Fruit fly (Drosophila melanogaster) whole organism, embryonic: ENCODE data around the gene Hr78.
A peak's percentile ranks its signal among the peaks of the same experiment; 100 is the strongest.

ENCODE experiments used
- Adf1 ChIP-seq: fragments of 200-800 bp; sonication (Bioruptor generic); IDR thresholded peaks from 2 replicates; pipeline ENCODE4 v1.3.6; 2022; ENCODE audit warnings: missing biosample characterization, missing genetic modification characterization
- Blimp-1 ChIP-seq: fragments of 200-800 bp; sonication (Bioruptor generic); optimal IDR thresholded peaks from 3 replicates; lab custom pipeline; 2018; ENCODE audit warnings: missing biosample characterization, missing genetic modification characterization, mild to moderate bottlenecking, moderate library complexity, missing genetic modification reagents
- CG10267 ChIP-seq: fragments of 200-800 bp; sonication (Bioruptor generic); optimal IDR thresholded peaks from 2 replicates; lab custom pipeline; 2018; ENCODE audit warnings: missing biosample characterization, mild to moderate bottlenecking, missing genetic modification characterization, moderate library complexity
- CG11456 ChIP-seq: fragments of 200-800 bp; sonication (Bioruptor generic); IDR thresholded peaks from 3 replicates; pipeline ENCODE4 v1.3.6; 2022; ENCODE audit warnings: missing biosample characterization, missing genetic modification characterization
- CG1233 ChIP-seq: fragments of 200-800 bp; sonication (Bioruptor generic); optimal IDR thresholded peaks from 4 replicates; lab custom pipeline; 2018; ENCODE audit warnings: missing biosample characterization, mild to moderate bottlenecking, missing genetic modification characterization
- CG12942 ChIP-seq: fragments of 200-800 bp; sonication (Bioruptor generic); optimal IDR thresholded peaks from 3 replicates; lab custom pipeline; 2016; ENCODE audit warnings: missing biosample characterization, missing genetic modification characterization
- CG13424 ChIP-seq: fragments of 200-800 bp; sonication (Bioruptor generic); optimal IDR thresholded peaks from 2 replicates; lab custom pipeline; 2019; ENCODE audit warnings: missing biosample characterization, mild to moderate bottlenecking, missing genetic modification characterization, moderate library complexity
- CG14965 ChIP-seq: fragments of 200-800 bp; sonication (Bioruptor generic); optimal IDR thresholded peaks from 2 replicates; lab custom pipeline; 2016; ENCODE audit warnings: missing biosample characterization, missing genetic modification characterization, borderline replicate concordance
- CG15514 ChIP-seq: fragments of 200-800 bp; sonication (Bioruptor generic); optimal IDR thresholded peaks from 3 replicates; lab custom pipeline; 2017; ENCODE audit warnings: missing biosample characterization, missing genetic modification characterization, mild to moderate bottlenecking, moderate library complexity, missing genetic modification reagents
- CG16813 ChIP-seq: fragments of 200-800 bp; sonication (Bioruptor generic); IDR thresholded peaks from 3 replicates; pipeline ENCODE4 v1.3.6; 2022; ENCODE audit warnings: missing biosample characterization, missing genetic modification characterization; ENCODE audit not compliant: partially characterized antibody
- CG17829 ChIP-seq: fragments of 200-800 bp; optimal IDR thresholded peaks from 2 replicates; lab custom pipeline; 2019; ENCODE audit warnings: missing biosample characterization, mild to moderate bottlenecking, missing genetic modification characterization, moderate library complexity
- CG17912 ChIP-seq: fragments of 200-800 bp; sonication (Bioruptor generic); optimal IDR thresholded peaks from 2 replicates; lab custom pipeline; 2018; ENCODE audit warnings: missing biosample characterization, mild to moderate bottlenecking, missing genetic modification characterization
- CG2129 ChIP-seq: fragments of 200-800 bp; sonication (Bioruptor generic); IDR thresholded peaks from 2 replicates; pipeline ENCODE4 v1.3.6; 2022; ENCODE audit warnings: missing biosample characterization, missing genetic modification characterization; ENCODE audit not compliant: partially characterized antibody
- CG3163 ChIP-seq: fragments of 200-800 bp; sonication (Bioruptor generic); optimal IDR thresholded peaks from 3 replicates; lab custom pipeline; 2016; ENCODE audit warnings: missing biosample characterization, missing genetic modification characterization
- CG3995 ChIP-seq: fragments of 200-800 bp; sonication (Bioruptor generic); optimal IDR thresholded peaks from 3 replicates; lab custom pipeline; 2016; ENCODE audit warnings: missing biosample characterization, missing genetic modification characterization
- CG4424 ChIP-seq: fragments of 200-800 bp; sonication (Bioruptor generic); optimal IDR thresholded peaks from 3 replicates; lab custom pipeline; 2016; ENCODE audit warnings: missing biosample characterization, missing genetic modification characterization
- CG6272 ChIP-seq: fragments of 200-800 bp; sonication (Bioruptor generic); IDR thresholded peaks from 2 replicates; pipeline ENCODE4 v1.3.6; 2022; ENCODE audit warnings: missing biosample characterization, missing genetic modification characterization
- CG8281 ChIP-seq: fragments of 200-800 bp; sonication (Bioruptor generic); optimal IDR thresholded peaks from 2 replicates; lab custom pipeline; 2018; ENCODE audit warnings: missing biosample characterization, mild to moderate bottlenecking, missing genetic modification characterization, moderate library complexity
- CG9609 ChIP-seq: fragments of 200-800 bp; sonication (Bioruptor generic); optimal IDR thresholded peaks from 3 replicates; lab custom pipeline; 2016; ENCODE audit warnings: missing biosample characterization, missing genetic modification characterization
- CG9876 ChIP-seq: fragments of 200-800 bp; sonication (Bioruptor generic); optimal IDR thresholded peaks from 2 replicates; lab custom pipeline; 2016; ENCODE audit warnings: missing biosample characterization, missing genetic modification characterization
- CkIIα-i1 ChIP-seq: fragments of 200-800 bp; sonication (Bioruptor generic); IDR thresholded peaks from 2 replicates; pipeline ENCODE4 v1.3.6; 2022; ENCODE audit warnings: missing biosample characterization, missing genetic modification characterization
- CrebB ChIP-seq: fragments of 200-800 bp; sonication (Bioruptor generic); optimal IDR thresholded peaks from 3 replicates; lab custom pipeline; 2018; ENCODE audit warnings: missing biosample characterization, mild to moderate bottlenecking, missing genetic modification characterization
- Deaf1 ChIP-seq: fragments of 200-800 bp; optimal IDR thresholded peaks from 3 replicates; lab custom pipeline; 2019; ENCODE audit warnings: missing biosample characterization, mild to moderate bottlenecking, missing genetic modification characterization, moderate library complexity
- Dek ChIP-seq: fragments of 200-800 bp; sonication (Bioruptor generic); optimal IDR thresholded peaks from 3 replicates; lab custom pipeline; 2019; ENCODE audit warnings: missing biosample characterization, mild to moderate bottlenecking, missing genetic modification characterization, moderate library complexity
- Dll ChIP-seq: fragments of 200-800 bp; sonication (Bioruptor generic); IDR thresholded peaks from 4 replicates; pipeline ENCODE4 v1.3.6; 2022; ENCODE audit warnings: missing biosample characterization, missing genetic modification characterization; ENCODE audit not compliant: partially characterized antibody
- Drgx ChIP-seq: fragments of 200-800 bp; sonication (Bioruptor generic); IDR thresholded peaks from 2 replicates; pipeline ENCODE4 v1.3.6; 2022; ENCODE audit warnings: missing biosample characterization, missing genetic modification characterization
- H15 ChIP-seq: fragments of 200-800 bp; sonication (Bioruptor generic); IDR thresholded peaks from 3 replicates; pipeline ENCODE4 v1.3.6; 2022; ENCODE audit warnings: missing biosample characterization, missing genetic modification characterization
- Nf-YB ChIP-seq: fragments of 200-800 bp; sonication (Bioruptor generic); optimal IDR thresholded peaks from 3 replicates; lab custom pipeline; 2019; ENCODE audit warnings: missing biosample characterization, mild to moderate bottlenecking, missing genetic modification characterization, moderate library complexity
- Nf-YC ChIP-seq: fragments of 200-800 bp; optimal IDR thresholded peaks from 3 replicates; lab custom pipeline; 2019; ENCODE audit warnings: missing biosample characterization, mild to moderate bottlenecking, missing genetic modification characterization, moderate library complexity
- Oaz ChIP-seq: fragments of 200-800 bp; sonication (Bioruptor generic); IDR thresholded peaks from 2 replicates; pipeline ENCODE4 v1.3.6; 2022; ENCODE audit warnings: missing biosample characterization, missing genetic modification characterization
- Pdp1 ChIP-seq, 2 experiments: fragments of 200-800 bp; sonication (Bioruptor generic); optimal IDR thresholded peaks; 3 replicates each; lab custom pipeline; 2016; ENCODE audit warnings: missing biosample characterization in 2 of 2, missing genetic modification characterization in 2 of 2, mild to moderate bottlenecking in 1 of 2, moderate library complexity in 1 of 2
- Trl ChIP-seq, 3 experiments: fragments of >200 bp in 2 of 3; fragments of 200-800 bp in 1 of 3; sonication (Bioruptor generic) in 1 of 3; optimal IDR thresholded peaks; 2 replicates in 1 of 3; 3 replicates in 2 of 3; lab custom pipeline; 2016 to 2017; ENCODE audit warnings: missing biosample characterization in 1 of 3, missing genetic modification characterization in 1 of 3
- ab ChIP-seq: fragments of 200-800 bp; sonication (Bioruptor generic); optimal IDR thresholded peaks from 2 replicates; lab custom pipeline; 2016; ENCODE audit warnings: missing biosample characterization, missing genetic modification characterization
- br ChIP-seq: fragments of >200 bp; optimal IDR thresholded peaks from 2 replicates; lab custom pipeline; 2017
- cato ChIP-seq: fragments of 200-800 bp; sonication (Bioruptor generic); optimal IDR thresholded peaks from 2 replicates; lab custom pipeline; 2016; ENCODE audit warnings: missing biosample characterization, missing genetic modification characterization, borderline replicate concordance
- ci ChIP-seq: fragments of 200-800 bp; sonication (Bioruptor generic); IDR thresholded peaks from 3 replicates; pipeline ENCODE4 v1.3.6; 2022; ENCODE audit warnings: missing biosample characterization, missing genetic modification characterization
- corto ChIP-seq: fragments of 200-800 bp; sonication (Bioruptor generic); optimal IDR thresholded peaks from 2 replicates; lab custom pipeline; 2016; ENCODE audit warnings: missing biosample characterization, mild to moderate bottlenecking, missing genetic modification characterization, moderate library complexity
- gfzf ChIP-seq: fragments of 200-800 bp; sonication (Bioruptor generic); optimal IDR thresholded peaks from 2 replicates; lab custom pipeline; 2016; ENCODE audit warnings: missing biosample characterization, mild to moderate bottlenecking, missing genetic modification characterization, moderate library complexity
- lab ChIP-seq: fragments of 200-800 bp; sonication (Bioruptor generic); optimal IDR thresholded peaks from 3 replicates; lab custom pipeline; 2017; ENCODE audit warnings: missing biosample characterization, missing genetic modification characterization, mild to moderate bottlenecking, moderate library complexity, missing genetic modification reagents
- lbe ChIP-seq: fragments of 200-800 bp; sonication (Bioruptor generic); optimal IDR thresholded peaks from 2 replicates; lab custom pipeline; 2016; ENCODE audit warnings: missing biosample characterization, mild to moderate bottlenecking, missing genetic modification characterization
- nerfin-1 ChIP-seq: fragments of 200-800 bp; sonication (Bioruptor generic); optimal IDR thresholded peaks from 3 replicates; lab custom pipeline; 2019; ENCODE audit warnings: missing biosample characterization, mild to moderate bottlenecking, missing genetic modification characterization, moderate library complexity
- pfk ChIP-seq: fragments of 200-800 bp; sonication (Bioruptor generic); optimal IDR thresholded peaks from 2 replicates; lab custom pipeline; 2018; ENCODE audit warnings: missing biosample characterization, mild to moderate bottlenecking, missing genetic modification characterization, moderate library complexity
- pum ChIP-seq: fragments of 200-800 bp; sonication (Bioruptor generic); optimal IDR thresholded peaks from 2 replicates; lab custom pipeline; 2016; ENCODE audit warnings: missing biosample characterization, missing genetic modification characterization
- rib ChIP-seq: fragments of 200-800 bp; sonication (Bioruptor generic); IDR thresholded peaks from 2 replicates; pipeline ENCODE4 v1.3.6; 2022; ENCODE audit warnings: missing biosample characterization, missing genetic modification characterization
- sc ChIP-seq, 3 experiments: fragments of >200 bp in 2 of 3; fragments of 200-800 bp in 1 of 3; sonication (Bioruptor generic) in 1 of 3; optimal IDR thresholded peaks; 2 replicates in 2 of 3; 3 replicates in 1 of 3; lab custom pipeline; 2017; ENCODE audit warnings: mild to moderate bottlenecking in 1 of 3, missing biosample characterization in 1 of 3, missing genetic modification characterization in 1 of 3, missing genetic modification reagents in 1 of 3
- shn ChIP-seq: fragments of 200-800 bp; sonication (Bioruptor generic); optimal IDR thresholded peaks from 3 replicates; lab custom pipeline; 2016; ENCODE audit warnings: missing biosample characterization, missing genetic modification characterization
- sob ChIP-seq: fragments of 200-800 bp; sonication (Bioruptor generic); IDR thresholded peaks from 2 replicates; pipeline ENCODE4 v1.3.6; 2022; ENCODE audit warnings: missing biosample characterization, missing genetic modification characterization
- z ChIP-seq: fragments of 200-800 bp; sonication (Bioruptor generic); IDR thresholded peaks from 3 replicates; pipeline ENCODE4 v1.3.6; 2022; ENCODE audit warnings: missing biosample characterization, missing genetic modification characterization

Hr78 gene

dm6 chr3L:21507354-21507928 lies 10.1 kb upstream of the Hr78 start, which contains the start of the genes Glg1 and M6 (continued):
- TF ChIP-seq CG10267 (tag; lab: Kevin White, UChicago) = peak; percentile 70
- TF ChIP-seq Dll (GFP tag; lab: Robert Waterston, UW) = peak; percentile 96
- peak; percentile 33 for TF ChIP-seq Nf-YB (GFP tag; lab: Kevin White, UChicago)
- peak; percentile 69 for TF ChIP-seq pum
- TF ChIP-seq Pdp1 (GFP tag; optimal IDR thresholded peaks at IDR 0.05; lab: Kevin White, UChicago) = peak; percentile 51 to 64
- TF ChIP-seq pfk (GFP tag; lab: Kevin White, UChicago) = no peak
- peak; percentile 41; the same call in 1 of the 2 replicates for TF ChIP-seq Adf1 (GFP tag; lab: Robert Waterston, UW)
- TF ChIP-seq sob = peak; percentile 69
- no peak for TF ChIP-seq CG8281 (tag; lab: Kevin White, UChicago)
- TF ChIP-seq CG15514 (GFP tag; lab: Kevin White, UChicago) = peak; percentile 72
- peak; percentile 46 for TF ChIP-seq CG12942 (GFP tag; lab: Kevin White, UChicago)
- TF ChIP-seq H15 (GFP tag; lab: Robert Waterston, UW) = peak; percentile 29; the same call in 1 of the 3 replicates
- peak; percentile 89 for TF ChIP-seq CG2129
- TF ChIP-seq rib = no peak
- no peak for TF ChIP-seq CG17912
- TF ChIP-seq lbe (GFP tag; lab: Kevin White, UChicago) = peak; percentile 59
- TF ChIP-seq CG17829 (tag; lab: Kevin White, UChicago) = peak; percentile 74
- TF ChIP-seq lab = peak; percentile 70
- no peak for TF ChIP-seq Oaz (GFP tag; lab: Robert Waterston, UW)
- peak; percentile 64 for TF ChIP-seq Nf-YC
- peak; percentile 15 for TF ChIP-seq gfzf (GFP tag; lab: Kevin White, UChicago)
- no peak for TF ChIP-seq CG3163
- TF ChIP-seq Deaf1 (tag; lab: Kevin White, UChicago) = peak; percentile 59
- TF ChIP-seq z (GFP tag; lab: Robert Waterston, UW) = no peak
- peak; percentile 43; the same call in 1 of the 3 replicates for TF ChIP-seq ci (GFP tag; lab: Robert Waterston, UW)
- TF ChIP-seq cato = peak; percentile 10
- no peak for TF ChIP-seq Drgx (GFP tag; lab: Robert Waterston, UW)
- peak; percentile 13 for TF ChIP-seq ab (GFP tag; lab: Kevin White, UChicago)
- no peak for TF ChIP-seq nerfin-1 (tag; lab: Kevin White, UChicago)
- peak; percentile 57 for TF ChIP-seq shn (GFP tag; lab: Kevin White, UChicago)
- TF ChIP-seq CG16813 (GFP tag; lab: Robert Waterston, UW) = peak; percentile 96
- TF ChIP-seq Trl (optimal IDR thresholded peaks at IDR 0.05; lab: Kevin White, UChicago) = no peak
- TF ChIP-seq Trl (GFP tag; optimal IDR thresholded peaks at IDR 0.05; lab: Kevin White, UChicago) = peak; percentile 58
- TF ChIP-seq CkIIα-i1 = no peak
- no peak for TF ChIP-seq sc (optimal IDR thresholded peaks at IDR 0.05; lab: Kevin White, UChicago)
- TF ChIP-seq sc (GFP tag; optimal IDR thresholded peaks at IDR 0.05; lab: Kevin White, UChicago) = no peak
- TF ChIP-seq Blimp-1 (GFP tag; lab: Kevin White, UChicago) = peak; percentile 36
- TF ChIP-seq CG3995 (GFP tag; lab: Kevin White, UChicago) = peak; percentile 80
- peak; percentile 50 for TF ChIP-seq corto (GFP tag; lab: Kevin White, UChicago)
- no peak for TF ChIP-seq CG14965 (GFP tag; lab: Kevin White, UChicago)
- peak; percentile 71 for TF ChIP-seq CG4424
- peak; percentile 71; the same call in 1 of the 3 replicates for TF ChIP-seq CG11456 (GFP tag; lab: Robert Waterston, UW)
- TF ChIP-seq CG6272 (GFP tag; lab: Robert Waterston, UW) = peak; percentile 30; the same call in 1 of the 2 replicates
- no peak for TF ChIP-seq br (lab: Kevin White, UChicago)
- peak; percentile 53 for TF ChIP-seq Dek
- no peak for TF ChIP-seq CrebB (tag; lab: Kevin White, UChicago)
- peak; percentile 63 for TF ChIP-seq CG9609
- peak; percentile 44 for TF ChIP-seq CG1233 (GFP tag; lab: Kevin White, UChicago)
- peak; percentile 74 for TF ChIP-seq CG13424 (tag; lab: Kevin White, UChicago)
- peak; percentile 0 for TF ChIP-seq CG9876 (GFP tag; lab: Kevin White, UChicago)
